Worm (Caenorhabditis elegans) whole organism, L4/young adult: ENCODE measurements around the gene F20C5.6.

ENCODE experiments used
- W03F9.2 ChIP-seq: fragments of 150-350 bp; optimal IDR thresholded peaks from 2 replicates; lab custom pipeline; 2014; ENCODE audit warnings: missing biosample characterization, missing genetic modification characterization
- dao-5 ChIP-seq: sonication (generic microtip); optimal IDR thresholded peaks from 2 replicates; lab custom pipeline; 2016; ENCODE audit warnings: missing genotype, missing genetic modification characterization, moderate library complexity, missing compliant biosample characterization
- him-1 ChIP-seq: sonication (generic microtip); optimal IDR thresholded peaks from 2 replicates; lab custom pipeline; 2016; ENCODE audit warnings: missing genotype, missing genetic modification reagents, missing genetic modification characterization, missing compliant biosample characterization

Gene F20C5.6

ce11 chrIV:8752492-8752891 is 20.5 kb downstream of the F20C5.6 start:
- TF ChIP-seq W03F9.2 (tag; lab: Kevin White, UChicago) = no peak
- TF ChIP-seq him-1 (tag; lab: Kevin White, UChicago) = no peak
- no peak for TF ChIP-seq dao-5

- TF ChIP-seq dao-5 (no peak), W03F9.2 (tag; lab: Kevin White, UChicago) (no peak), him-1 (tag; lab: Kevin White, UChicago) (no peak)
These were observed 24.0 kb downstream of the F20C5.6 start for ce11 chrIV:8748967-8749366.

- TF ChIP-seq dao-5 = no peak
- no peak for TF ChIP-seq him-1 (tag; lab: Kevin White, UChicago)
- no peak for TF ChIP-seq W03F9.2 (tag; lab: Kevin White, UChicago)
These were observed 27.3 kb downstream of the F20C5.6 start, which contains the start of the genes F20C5.7 and parg-1 for ce11 chrIV:8745591-8746302. F20C5.7 (minus strand) TSS chrIV:8745691. parg-1 (plus strand) TSS chrIV:8746252.

- TF ChIP-seq dao-5 (no peak), him-1 (tag; lab: Kevin White, UChicago) (no peak), W03F9.2 (tag; lab: Kevin White, UChicago) (peak; percentile 92)
These were observed 29.2 kb downstream of the F20C5.6 start, which contains the start of gene F21D5.7 for ce11 chrIV:8743654-8744332. F21D5.7 (minus strand) TSS chrIV:8743704.

ce11 chrIV:8740952-8741438 is 32.0 kb downstream of the F20C5.6 start, which contains the start of gene F21D5.6:
F21D5.6 (minus strand) TSS chrIV:8741388.
- TF ChIP-seq W03F9.2 (tag; lab: Kevin White, UChicago) = no peak
- no peak for TF ChIP-seq dao-5
- no peak for TF ChIP-seq him-1 (tag; lab: Kevin White, UChicago)

ce11 chrIV:8739926-8740325 is 33.1 kb downstream of the F20C5.6 start, which contains the start of gene mrps-33:
mrps-33 (minus strand) TSS chrIV:8740026.
- no peak for TF ChIP-seq W03F9.2 (tag; lab: Kevin White, UChicago)
- TF ChIP-seq him-1 (tag; lab: Kevin White, UChicago) = no peak
- no peak for TF ChIP-seq dao-5

- TF ChIP-seq him-1 (tag; lab: Kevin White, UChicago) (no peak), dao-5 (no peak), W03F9.2 (tag; lab: Kevin White, UChicago) (no peak)
These were observed 33.7 kb downstream of the F20C5.6 start, which contains the start of gene F21D5.5 for ce11 chrIV:8739294-8739693. F21D5.5 (minus strand) TSS chrIV:8739394.

- no peak for TF ChIP-seq dao-5
- TF ChIP-seq W03F9.2 (tag; lab: Kevin White, UChicago) = no peak
- no peak for TF ChIP-seq him-1 (tag; lab: Kevin White, UChicago)
These were observed 35.2 kb downstream of the F20C5.6 start, which contains the start of gene F21D5.4 for ce11 chrIV:8737787-8738186. F21D5.4 (plus strand) TSS chrIV:8738087.

- TF ChIP-seq W03F9.2 (tag; lab: Kevin White, UChicago) = peak; percentile 10
- no peak for TF ChIP-seq him-1 (tag; lab: Kevin White, UChicago)
These were observed 35.7 kb downstream of the F20C5.6 start for ce11 chrIV:8737354-8737753.

- TF ChIP-seq him-1 (tag; lab: Kevin White, UChicago) (no peak), W03F9.2 (tag; lab: Kevin White, UChicago) (no peak), dao-5 (no peak)
These were observed 42.5 kb downstream of the F20C5.6 start, which contains the start of gene F21D5.3 for ce11 chrIV:8730469-8730868. F21D5.3 (plus strand) TSS chrIV:8730815.

ce11 chrIV:8729636-8730035 is 43.4 kb downstream of the F20C5.6 start:
- TF ChIP-seq dao-5 (no peak), him-1 (tag; lab: Kevin White, UChicago) (no peak), W03F9.2 (tag; lab: Kevin White, UChicago) (no peak)

ce11 chrIV:8728122-8728521 is 44.9 kb downstream of the F20C5.6 start, which contains the start of gene otub-3:
otub-3 (plus strand) TSS chrIV:8728177.
- TF ChIP-seq W03F9.2 (tag; lab: Kevin White, UChicago) = no peak
- no peak for TF ChIP-seq him-1 (tag; lab: Kevin White, UChicago)
- no peak for TF ChIP-seq dao-5

- no peak for TF ChIP-seq dao-5
- TF ChIP-seq him-1 (tag; lab: Kevin White, UChicago) = no peak
- TF ChIP-seq W03F9.2 (tag; lab: Kevin White, UChicago) = no peak
These were observed 47.7 kb downstream of the F20C5.6 start, which contains the start of gene pgm-3 for ce11 chrIV:8725345-8725744. pgm-3 (plus strand) TSS chrIV:8725722.
